Fruit fly (Drosophila melanogaster) whole organism, prepupa: ENCODE results near the gene CheB38c.

ENCODE experiments used
- CG10631 ChIP-seq: fragments of 200-800 bp; sonication (Bioruptor generic); optimal IDR thresholded peaks from 2 replicates; lab custom pipeline; 2016; ENCODE audit warnings: missing biosample characterization, missing genetic modification characterization
- CG10669 ChIP-seq: fragments of 200-800 bp; sonication (Bioruptor generic); optimal IDR thresholded peaks from 3 replicates; lab custom pipeline; 2018; ENCODE audit warnings: missing biosample characterization, mild to moderate bottlenecking, missing genetic modification characterization, moderate library complexity
- CG11294 ChIP-seq: fragments of 200-800 bp; sonication (Bioruptor generic); IDR thresholded peaks from 2 replicates; pipeline ENCODE4 v1.3.6; 2022; ENCODE audit warnings: missing biosample characterization, missing genetic modification characterization
- CG11762 ChIP-seq: fragments of 200-800 bp; sonication (Bioruptor generic); optimal IDR thresholded peaks from 3 replicates; lab custom pipeline; 2016; ENCODE audit warnings: missing biosample characterization, missing genetic modification characterization; ENCODE audit not compliant: insufficient read depth
- CG11902 ChIP-seq: fragments of 200-800 bp; sonication (Bioruptor generic); optimal IDR thresholded peaks from 3 replicates; lab custom pipeline; 2016; ENCODE audit warnings: missing biosample characterization, missing genetic modification characterization
- CG1621 ChIP-seq: fragments of 200-800 bp; sonication (Bioruptor generic); optimal IDR thresholded peaks from 3 replicates; lab custom pipeline; 2018; ENCODE audit warnings: missing biosample characterization, mild to moderate bottlenecking, missing genetic modification characterization
- CG16779 ChIP-seq: fragments of 200-800 bp; sonication (Bioruptor generic); optimal IDR thresholded peaks from 3 replicates; lab custom pipeline; 2017; ENCODE audit warnings: missing biosample characterization, mild to moderate bottlenecking, missing genetic modification characterization
- CG3032 ChIP-seq: fragments of 200-800 bp; optimal IDR thresholded peaks from 2 replicates; lab custom pipeline; 2019; ENCODE audit warnings: missing biosample characterization, mild to moderate bottlenecking, missing genetic modification characterization, moderate library complexity
- CG31627 ChIP-seq: fragments of 200-800 bp; sonication (Bioruptor generic); optimal IDR thresholded peaks from 3 replicates; lab custom pipeline; 2016; ENCODE audit warnings: missing biosample characterization, missing genetic modification characterization
- CG32006 ChIP-seq: fragments of 200-800 bp; sonication (Bioruptor generic); optimal IDR thresholded peaks from 3 replicates; lab custom pipeline; 2017; ENCODE audit warnings: missing biosample characterization, mild to moderate bottlenecking, missing genetic modification characterization
- CG34406 ChIP-seq: fragments of 200-800 bp; sonication (Bioruptor generic); optimal IDR thresholded peaks from 3 replicates; lab custom pipeline; 2016; ENCODE audit warnings: missing biosample characterization, missing genetic modification characterization
- CG3919 ChIP-seq: fragments of 200-800 bp; sonication (Bioruptor generic); optimal IDR thresholded peaks from 3 replicates; lab custom pipeline; 2016; ENCODE audit warnings: missing biosample characterization, missing genetic modification characterization
- CG4318 ChIP-seq: fragments of 200-800 bp; sonication (Bioruptor generic); optimal IDR thresholded peaks from 3 replicates; lab custom pipeline; 2017; ENCODE audit warnings: missing biosample characterization, mild to moderate bottlenecking, missing genetic modification characterization
- CG6163 ChIP-seq: fragments of 200-800 bp; sonication (Bioruptor generic); IDR thresholded peaks from 3 replicates; pipeline ENCODE4 v1.3.6; 2022; ENCODE audit warnings: missing biosample characterization, missing genetic modification characterization
- CG6276 ChIP-seq: fragments of 200-800 bp; sonication (Bioruptor generic); optimal IDR thresholded peaks from 2 replicates; lab custom pipeline; 2017; ENCODE audit warnings: missing biosample characterization, mild to moderate bottlenecking, missing genetic modification characterization
- CG6792 ChIP-seq: fragments of 200-800 bp; sonication (Bioruptor generic); optimal IDR thresholded peaks from 3 replicates; lab custom pipeline; 2016; ENCODE audit warnings: missing biosample characterization, missing genetic modification characterization
- CG6808 ChIP-seq: fragments of 200-800 bp; sonication (Bioruptor generic); optimal IDR thresholded peaks from 3 replicates; lab custom pipeline; 2017; ENCODE audit warnings: missing biosample characterization, missing genetic modification characterization, mild to moderate bottlenecking, moderate library complexity, missing genetic modification reagents
- CG6854 ChIP-seq: fragments of 200-800 bp; sonication (Bioruptor generic); optimal IDR thresholded peaks from 2 replicates; lab custom pipeline; 2017; ENCODE audit warnings: missing biosample characterization, mild to moderate bottlenecking, missing genetic modification characterization
- CG7368 ChIP-seq: fragments of 200-800 bp; sonication (Bioruptor generic); optimal IDR thresholded peaks from 3 replicates; lab custom pipeline; 2016; ENCODE audit warnings: missing biosample characterization, missing genetic modification characterization
- CG8319 ChIP-seq: fragments of 200-800 bp; sonication (Bioruptor generic); optimal IDR thresholded peaks from 3 replicates; lab custom pipeline; 2016; ENCODE audit warnings: missing biosample characterization, missing genetic modification characterization
- CG8632 ChIP-seq: fragments of 200-800 bp; sonication (Bioruptor generic); optimal IDR thresholded peaks from 3 replicates; lab custom pipeline; 2016; ENCODE audit warnings: missing biosample characterization, missing genetic modification characterization
- CG9139 ChIP-seq: fragments of 200-800 bp; sonication (Bioruptor generic); optimal IDR thresholded peaks from 3 replicates; lab custom pipeline; 2017; ENCODE audit warnings: missing biosample characterization, mild to moderate bottlenecking, missing genetic modification characterization
- Eip75B ChIP-seq: fragments of 200-800 bp; sonication (Bioruptor generic); optimal IDR thresholded peaks from 3 replicates; lab custom pipeline; 2016; ENCODE audit warnings: missing biosample characterization, missing genetic modification characterization
- Eip78C ChIP-seq: fragments of 200-800 bp; sonication (Bioruptor generic); peaks from one replicate; lab custom pipeline; 2016; ENCODE audit warnings: missing biosample characterization, missing genetic modification characterization
- Eip93F ChIP-seq: fragments of 200-800 bp; sonication (Bioruptor generic); optimal IDR thresholded peaks from 2 replicates; lab custom pipeline; 2016; ENCODE audit warnings: missing biosample characterization, mild to moderate bottlenecking, missing genetic modification characterization
- Gug ChIP-seq: fragments of 200-800 bp; sonication (Bioruptor generic); IDR thresholded peaks from 2 replicates; pipeline ENCODE4 v1.3.6; 2022; ENCODE audit warnings: missing biosample characterization, missing genetic modification characterization
- Hr38 ChIP-seq: sonication (Bioruptor generic); optimal IDR thresholded peaks from 2 replicates; lab custom pipeline; 2016; ENCODE audit warnings: missing biosample characterization, missing genetic modification characterization
- Hr4 ChIP-seq: fragments of 200-800 bp; sonication (Bioruptor generic); optimal IDR thresholded peaks from 3 replicates; lab custom pipeline; 2016; ENCODE audit warnings: missing biosample characterization, missing genetic modification characterization
- Lpt ChIP-seq: fragments of 200-800 bp; sonication (Bioruptor generic); optimal IDR thresholded peaks from 3 replicates; lab custom pipeline; 2016; ENCODE audit warnings: missing biosample characterization, missing genetic modification characterization
- Met ChIP-seq: fragments of 200-800 bp; sonication (Bioruptor generic); optimal IDR thresholded peaks from 3 replicates; lab custom pipeline; 2016; ENCODE audit warnings: missing biosample characterization, missing genetic modification characterization
- OdsH ChIP-seq: fragments of 200-800 bp; sonication (Bioruptor generic); optimal IDR thresholded peaks from 3 replicates; lab custom pipeline; 2016; ENCODE audit warnings: missing biosample characterization, missing genetic modification characterization
- Smox ChIP-seq: fragments of 200-800 bp; sonication (Bioruptor generic); optimal IDR thresholded peaks from 3 replicates; lab custom pipeline; 2016; ENCODE audit warnings: missing biosample characterization, missing genetic modification characterization
- Sox102F ChIP-seq: fragments of 200-800 bp; sonication (Bioruptor generic); optimal IDR thresholded peaks from 2 replicates; lab custom pipeline; 2016; ENCODE audit warnings: missing biosample characterization, mild to moderate bottlenecking, missing genetic modification characterization
- Sox14 ChIP-seq: fragments of 200-800 bp; sonication (Bioruptor generic); optimal IDR thresholded peaks from 3 replicates; lab custom pipeline; 2016; ENCODE audit warnings: missing biosample characterization, missing genetic modification characterization
- Sox15 ChIP-seq: fragments of 200-800 bp; sonication (Bioruptor generic); optimal IDR thresholded peaks from 3 replicates; lab custom pipeline; 2016; ENCODE audit warnings: missing biosample characterization, missing genetic modification characterization
- achi ChIP-seq: fragments of 200-800 bp; sonication (Bioruptor generic); optimal IDR thresholded peaks from 3 replicates; lab custom pipeline; 2016; ENCODE audit warnings: missing biosample characterization, missing genetic modification characterization
- acj6 ChIP-seq: fragments of 200-800 bp; sonication (Bioruptor generic); optimal IDR thresholded peaks from 3 replicates; lab custom pipeline; 2016; ENCODE audit warnings: missing biosample characterization, missing genetic modification characterization
- dac ChIP-seq: fragments of 200-800 bp; sonication (Bioruptor generic); optimal IDR thresholded peaks from 2 replicates; lab custom pipeline; 2017; ENCODE audit warnings: missing biosample characterization, mild to moderate bottlenecking, missing genetic modification characterization
- dsx ChIP-seq: fragments of 200-800 bp; optimal IDR thresholded peaks from 3 replicates; lab custom pipeline; 2019; ENCODE audit warnings: missing biosample characterization, mild to moderate bottlenecking, missing genetic modification characterization, moderate library complexity; ENCODE audit not compliant: poor library complexity, severe bottlenecking
- eg ChIP-seq: fragments of 200-800 bp; sonication (Bioruptor generic); IDR thresholded peaks from 3 replicates; pipeline ENCODE4 v1.3.6; 2022; ENCODE audit warnings: missing biosample characterization, missing genetic modification characterization
- esn ChIP-seq: fragments of 200-800 bp; sonication (Bioruptor generic); optimal IDR thresholded peaks from 2 replicates; lab custom pipeline; 2016; ENCODE audit warnings: missing biosample characterization, mild to moderate bottlenecking, missing genetic modification characterization, moderate library complexity
- fd59A ChIP-seq: fragments of 200-800 bp; sonication (Bioruptor generic); optimal IDR thresholded peaks from 2 replicates; lab custom pipeline; 2017; ENCODE audit warnings: missing biosample characterization, mild to moderate bottlenecking, missing genetic modification characterization, missing genetic modification reagents
- fd85E ChIP-seq: fragments of 200-800 bp; sonication (Bioruptor generic); optimal IDR thresholded peaks from 3 replicates; lab custom pipeline; 2016; ENCODE audit warnings: missing biosample characterization, missing genetic modification characterization
- fkh ChIP-seq: fragments of 200-800 bp; sonication (Bioruptor generic); optimal IDR thresholded peaks from 3 replicates; lab custom pipeline; 2017; ENCODE audit warnings: missing biosample characterization, mild to moderate bottlenecking, missing genetic modification characterization, moderate library complexity
- lz ChIP-seq: fragments of 200-800 bp; sonication (Bioruptor generic); optimal IDR thresholded peaks from 3 replicates; lab custom pipeline; 2016; ENCODE audit warnings: missing biosample characterization, missing genetic modification characterization
- net ChIP-seq: fragments of 200-800 bp; sonication (Bioruptor generic); optimal IDR thresholded peaks from 3 replicates; lab custom pipeline; 2016; ENCODE audit warnings: missing biosample characterization, missing genetic modification characterization
- pdm3 ChIP-seq: fragments of 200-800 bp; sonication (Bioruptor generic); optimal IDR thresholded peaks from 3 replicates; lab custom pipeline; 2016; ENCODE audit warnings: missing biosample characterization, missing genetic modification characterization
- salr ChIP-seq, 2 experiments: fragments of 200-800 bp; sonication (Bioruptor generic); optimal IDR thresholded peaks; 3 replicates each; lab custom pipeline; 2016 to 2018; ENCODE audit warnings: missing biosample characterization in 2 of 2, missing genetic modification characterization in 2 of 2, mild to moderate bottlenecking in 1 of 2
- spab ChIP-seq: fragments of 200-800 bp; sonication (Bioruptor generic); optimal IDR thresholded peaks from 2 replicates; lab custom pipeline; 2017; ENCODE audit warnings: missing biosample characterization, mild to moderate bottlenecking, missing genetic modification characterization, missing genetic modification reagents
- svp ChIP-seq: fragments of 200-800 bp; sonication (Bioruptor generic); peaks from one replicate; lab custom pipeline; 2016; ENCODE audit warnings: missing biosample characterization, missing genetic modification characterization
- topi ChIP-seq: fragments of 200-800 bp; sonication (Bioruptor generic); optimal IDR thresholded peaks from 3 replicates; lab custom pipeline; 2016; ENCODE audit warnings: missing biosample characterization, missing genetic modification characterization
- vri ChIP-seq: fragments of 200-800 bp; sonication (Bioruptor generic); optimal IDR thresholded peaks from 3 replicates; lab custom pipeline; 2016; ENCODE audit warnings: missing biosample characterization, mild to moderate bottlenecking, missing genetic modification characterization

Gene CheB38c

DNA sequence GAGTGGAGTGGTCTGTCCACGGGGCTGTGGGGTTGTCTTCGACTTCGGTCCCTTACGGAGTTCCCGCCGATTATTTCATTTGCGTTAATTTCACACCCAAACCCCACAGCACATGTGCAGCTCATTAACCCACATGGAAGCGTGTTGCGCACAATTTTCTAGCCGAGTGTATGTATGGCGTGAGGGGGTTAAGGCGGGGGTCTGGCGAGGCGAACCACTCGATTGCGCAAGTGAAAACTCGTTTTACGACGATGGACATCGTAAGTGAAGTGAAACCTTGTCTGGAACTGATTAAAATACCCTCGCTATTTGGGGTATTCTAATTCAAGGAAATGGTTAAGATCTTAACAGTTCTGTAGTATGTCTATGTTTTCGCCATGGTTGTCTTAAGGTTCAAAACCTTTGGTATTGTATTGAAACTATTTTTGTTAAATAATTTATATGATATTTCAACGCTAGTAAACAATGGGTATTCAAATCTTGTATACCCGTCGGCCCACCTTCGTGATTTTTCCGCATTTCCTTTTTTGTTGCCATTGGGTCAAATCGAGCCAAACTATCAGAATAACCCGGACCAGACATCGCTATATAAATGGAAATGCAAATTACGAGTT, 9.5 kb downstream of the CheB38c start:
- peak; percentile 75 for TF ChIP-seq pdm3
- no peak for TF ChIP-seq Eip93F (GFP tag; lab: Kevin White, UChicago)
- TF ChIP-seq net (GFP tag; lab: Kevin White, UChicago): peak; percentile 78
- peak; percentile 82 for TF ChIP-seq CG6163 (GFP tag; lab: Robert Waterston, UW)
- no peak for TF ChIP-seq topi (GFP tag; lab: Kevin White, UChicago)
- TF ChIP-seq Eip78C: peak; percentile 91
- peak; percentile 73 for TF ChIP-seq CG11294
- peak; percentile 77 for TF ChIP-seq Gug (GFP tag; lab: Robert Waterston, UW)
- peak; percentile 82 for TF ChIP-seq achi (GFP tag; lab: Kevin White, UChicago)
- peak; percentile 58 for TF ChIP-seq CG16779 (tag; lab: Kevin White, UChicago)
- TF ChIP-seq CG7368 (GFP tag; lab: Kevin White, UChicago): peak; percentile 53
- no peak for TF ChIP-seq CG11902 (GFP tag; lab: Kevin White, UChicago)
- peak; percentile 47 for TF ChIP-seq CG1621 (tag; lab: Kevin White, UChicago)
- TF ChIP-seq CG10631 (GFP tag; lab: Kevin White, UChicago): peak; percentile 66
- TF ChIP-seq CG8319 (GFP tag; lab: Kevin White, UChicago): no peak
- TF ChIP-seq spab: peak; percentile 43
- peak; percentile 52 for TF ChIP-seq CG34406 (GFP tag; lab: Kevin White, UChicago)
- TF ChIP-seq dac (GFP tag; lab: Kevin White, UChicago): peak; percentile 62
- TF ChIP-seq CG6276 (GFP tag; lab: Kevin White, UChicago): peak; percentile 85
- peak; percentile 27 to 74 for TF ChIP-seq salr (GFP tag; optimal IDR thresholded peaks at IDR 0.05; lab: Kevin White, UChicago)
- peak; percentile 13 for TF ChIP-seq Sox15
- TF ChIP-seq Met: no peak
- peak; percentile 86 for TF ChIP-seq Hr4 (GFP tag; lab: Kevin White, UChicago)
- TF ChIP-seq Sox14 (GFP tag; lab: Kevin White, UChicago): peak; percentile 68
- TF ChIP-seq acj6 (GFP tag; lab: Kevin White, UChicago): peak; percentile 66
- no peak for TF ChIP-seq esn (GFP tag; lab: Kevin White, UChicago)
- peak; percentile 52 for TF ChIP-seq fd59A
- peak; percentile 40 for TF ChIP-seq CG6808
- peak; percentile 89 for TF ChIP-seq CG32006 (GFP tag; lab: Kevin White, UChicago)
- TF ChIP-seq vri (GFP tag; lab: Kevin White, UChicago): no peak
- peak; percentile 82 for TF ChIP-seq Lpt (GFP tag; lab: Kevin White, UChicago)
- TF ChIP-seq eg (GFP tag; lab: Robert Waterston, UW): peak; percentile 91
- TF ChIP-seq dsx (GFP tag; lab: Kevin White, UChicago): peak; percentile 36
- TF ChIP-seq fkh: no peak
- TF ChIP-seq Eip75B: peak; percentile 74
- TF ChIP-seq CG6854 (GFP tag; lab: Kevin White, UChicago): no peak
- TF ChIP-seq CG3032 (tag; lab: Kevin White, UChicago): peak; percentile 55
- TF ChIP-seq Sox102F (GFP tag; lab: Kevin White, UChicago): no peak
- TF ChIP-seq lz: no peak
- peak; percentile 36 for TF ChIP-seq svp (GFP tag; lab: Kevin White, UChicago)
- TF ChIP-seq Hr38 (GFP tag; lab: Kevin White, UChicago): no peak
- TF ChIP-seq Smox (GFP tag; lab: Kevin White, UChicago): no peak
- peak; percentile 61 for TF ChIP-seq CG6792 (GFP tag; lab: Kevin White, UChicago)
- peak; percentile 55 for TF ChIP-seq CG10669
- TF ChIP-seq OdsH (GFP tag; lab: Kevin White, UChicago): peak; percentile 81
- peak; percentile 58 for TF ChIP-seq CG8632 (GFP tag; lab: Kevin White, UChicago)
- TF ChIP-seq CG4318 (GFP tag; lab: Kevin White, UChicago): peak; percentile 69
- peak; percentile 60 for TF ChIP-seq CG11762 (GFP tag; lab: Kevin White, UChicago)
- TF ChIP-seq CG31627 (GFP tag; lab: Kevin White, UChicago): no peak
- TF ChIP-seq CG3919 (GFP tag; lab: Kevin White, UChicago): peak; percentile 73
- no peak for TF ChIP-seq fd85E (GFP tag; lab: Kevin White, UChicago)
- TF ChIP-seq CG9139 (GFP tag; lab: Kevin White, UChicago): no peak
